Worm (Caenorhabditis elegans) whole organism, late embryonic: ENCODE data around the gene srx-130.

Source experiments
- C08G9.2 ChIP-seq: sonication (generic microtip); optimal IDR thresholded peaks from 2 replicates; lab custom pipeline; 2016; ENCODE audit warnings: mild to moderate bottlenecking, missing genetic modification characterization, moderate library complexity, missing compliant biosample characterization
- F13H6.1 ChIP-seq: sonication (generic microtip); optimal IDR thresholded peaks from 2 replicates; lab custom pipeline; 2016; ENCODE audit warnings: missing genetic modification characterization, missing compliant biosample characterization
- K02D7.2 ChIP-seq: sonication (generic microtip); optimal IDR thresholded peaks from 2 replicates; lab custom pipeline; 2017; ENCODE audit warnings: mild to moderate bottlenecking, missing genetic modification characterization, missing compliant biosample characterization
- K09A11.1 ChIP-seq: sonication (generic microtip); optimal IDR thresholded peaks from 2 replicates; lab custom pipeline; 2017; ENCODE audit warnings: antibody characterized with exemption, mild to moderate bottlenecking, missing genetic modification characterization, missing compliant biosample characterization; ENCODE audit not compliant: insufficient read depth
- Y22D7AL.16 ChIP-seq: sonication (generic microtip); optimal IDR thresholded peaks from 2 replicates; lab custom pipeline; 2016; ENCODE audit warnings: missing genetic modification characterization, missing compliant biosample characterization
- ahr-1 ChIP-seq: sonication (generic microtip); optimal IDR thresholded peaks from 2 replicates; lab custom pipeline; 2016; ENCODE audit warnings: missing genetic modification characterization, missing compliant biosample characterization
- ceh-2 ChIP-seq: sonication (generic microtip); optimal IDR thresholded peaks from 2 replicates; lab custom pipeline; 2016; ENCODE audit warnings: missing genotype, missing genetic modification characterization, missing compliant biosample characterization
- ceh-22 ChIP-seq: sonication (generic microtip); optimal IDR thresholded peaks from 2 replicates; lab custom pipeline; 2017; ENCODE audit warnings: missing biosample characterization, missing genetic modification characterization
- ceh-30 ChIP-seq: fragments of 150-350 bp; optimal IDR thresholded peaks from 2 replicates; lab custom pipeline; 2014; ENCODE audit warnings: missing biosample characterization, missing genetic modification characterization
- ceh-34 ChIP-seq: sonication (generic microtip); optimal IDR thresholded peaks from 2 replicates; lab custom pipeline; 2016; ENCODE audit warnings: mild to moderate bottlenecking, missing genetic modification characterization, missing compliant biosample characterization
- ceh-9 ChIP-seq: sonication (generic microtip); optimal IDR thresholded peaks from 2 replicates; lab custom pipeline; 2016; ENCODE audit warnings: mild to moderate bottlenecking, missing genetic modification characterization, inconsistent platforms, missing compliant biosample characterization
- che-1 ChIP-seq: sonication (generic microtip); optimal IDR thresholded peaks from 2 replicates; lab custom pipeline; 2016; ENCODE audit warnings: mild to moderate bottlenecking, missing genetic modification characterization, missing compliant biosample characterization
- dve-1 ChIP-seq: sonication (generic microtip); optimal IDR thresholded peaks from 2 replicates; lab custom pipeline; 2017; ENCODE audit warnings: antibody characterized with exemption, mild to moderate bottlenecking, missing genetic modification characterization, missing compliant biosample characterization
- elt-2 ChIP-seq: sonication (generic microtip); optimal IDR thresholded peaks from 2 replicates; lab custom pipeline; 2016; ENCODE audit warnings: missing genetic modification reagents, missing genetic modification characterization, missing compliant biosample characterization
- elt-4 ChIP-seq: sonication (generic microtip); optimal IDR thresholded peaks from 2 replicates; lab custom pipeline; 2016; ENCODE audit warnings: missing genetic modification characterization, missing compliant biosample characterization
- fax-1 ChIP-seq: sonication (generic microtip); optimal IDR thresholded peaks from 2 replicates; lab custom pipeline; 2016; ENCODE audit warnings: missing genotype, missing genetic modification characterization, missing compliant biosample characterization
- fkh-10 ChIP-seq: fragments of 150-350 bp; optimal IDR thresholded peaks from 2 replicates; lab custom pipeline; 2014; ENCODE audit warnings: missing biosample characterization, missing genetic modification reagents, missing genetic modification characterization
- fkh-6 ChIP-seq: sonication (generic microtip); optimal IDR thresholded peaks from 2 replicates; lab custom pipeline; 2016; ENCODE audit warnings: missing genetic modification characterization, missing compliant biosample characterization
- gmeb-2 ChIP-seq: sonication (generic microtip); optimal IDR thresholded peaks from 2 replicates; lab custom pipeline; 2016; ENCODE audit warnings: missing genetic modification characterization, inconsistent platforms, missing compliant biosample characterization
- hlh-30 ChIP-seq: sonication (generic microtip); optimal IDR thresholded peaks from 2 replicates; lab custom pipeline; 2017; ENCODE audit warnings: antibody characterized with exemption, missing genetic modification characterization, missing compliant biosample characterization; ENCODE audit not compliant: insufficient read depth
- hlh-8 ChIP-seq: sonication (generic microtip); optimal IDR thresholded peaks from 2 replicates; lab custom pipeline; 2016; ENCODE audit warnings: missing genotype, missing genetic modification characterization, missing compliant biosample characterization
- lim-6 ChIP-seq: sonication (generic microtip); optimal IDR thresholded peaks from 2 replicates; lab custom pipeline; 2016; ENCODE audit warnings: missing genetic modification characterization, missing compliant biosample characterization
- nfya-1 ChIP-seq: sonication (generic microtip); optimal IDR thresholded peaks from 2 replicates; lab custom pipeline; 2017; ENCODE audit warnings: missing genetic modification characterization, mild to moderate bottlenecking, missing compliant biosample characterization, antibody characterized with exemption, moderate library complexity
- nhr-11 ChIP-seq: fragments of 150-350 bp; optimal IDR thresholded peaks from 2 replicates; lab custom pipeline; 2014; ENCODE audit warnings: missing biosample characterization, missing genetic modification characterization
- nhr-232 ChIP-seq: sonication (generic microtip); optimal IDR thresholded peaks from 2 replicates; lab custom pipeline; 2016; ENCODE audit warnings: missing genetic modification characterization, missing compliant biosample characterization
- npax-4 ChIP-seq: sonication (generic microtip); optimal IDR thresholded peaks from 2 replicates; lab custom pipeline; 2016; ENCODE audit warnings: missing genetic modification characterization, missing compliant biosample characterization
- pha-2 ChIP-seq: sonication (generic microtip); optimal IDR thresholded peaks from 2 replicates; lab custom pipeline; 2017; ENCODE audit warnings: mild to moderate bottlenecking, missing genetic modification characterization, missing compliant biosample characterization
- pqm-1 ChIP-seq: sonication (generic microtip); optimal IDR thresholded peaks from 2 replicates; lab custom pipeline; 2016; ENCODE audit warnings: missing genetic modification characterization, missing compliant biosample characterization
- pros-1 ChIP-seq: fragments of 150-350 bp; optimal IDR thresholded peaks from 2 replicates; lab custom pipeline; 2014; ENCODE audit warnings: missing biosample characterization, missing genetic modification reagents, missing genetic modification characterization
- sox-2 ChIP-seq: fragments of 200-800 bp; sonication (Bioruptor generic); IDR thresholded peaks from 2 replicates; pipeline ENCODE4 v1.3.6; 2022; ENCODE audit warnings: missing genetic modification reagents, missing genetic modification characterization, missing compliant biosample characterization
- ttx-3 ChIP-seq: sonication (generic microtip); optimal IDR thresholded peaks from 2 replicates; lab custom pipeline; 2016; ENCODE audit warnings: missing genetic modification reagents, missing genetic modification characterization, missing compliant biosample characterization
- unc-3 ChIP-seq, 2 experiments: fragments of 200-800 bp in 1 of 2; sonication (Bioruptor generic) in 1 of 2; sonication (generic microtip) in 1 of 2; conservative IDR thresholded peaks in 1 of 2; optimal IDR thresholded peaks in 1 of 2; 2 replicates each; pipeline versions ENCODE4 v1.3.6 to Lab custom; 2016 to 2022; ENCODE audit warnings: missing compliant biosample characterization in 2 of 2, missing genetic modification characterization in 2 of 2, missing genetic modification reagents in 1 of 2
- unc-55 ChIP-seq: sonication (generic microtip); optimal IDR thresholded peaks from 2 replicates; lab custom pipeline; 2017; ENCODE audit warnings: missing biosample characterization, missing genetic modification reagents, missing genetic modification characterization
- unc-86 ChIP-seq: sonication (generic microtip); optimal IDR thresholded peaks from 2 replicates; lab custom pipeline; 2016; ENCODE audit warnings: missing genetic modification characterization, missing compliant biosample characterization
- zip-5 ChIP-seq: sonication (generic microtip); optimal IDR thresholded peaks from 2 replicates; lab custom pipeline; 2016; ENCODE audit warnings: missing genetic modification characterization, missing compliant biosample characterization

srx-130 gene

ce11 chrV:13822752-13823151 lies 20.5 kb upstream of the srx-130 start, which contains the start of gene hpo-31:
hpo-31 (plus strand) TSS chrV:13823052.
- TF ChIP-seq ceh-22 (tag; lab: Kevin White, UChicago) = no peak
- no peak for TF ChIP-seq pros-1 (tag; lab: Kevin White, UChicago)
- TF ChIP-seq che-1 (tag; lab: Kevin White, UChicago) = no peak
- no peak for TF ChIP-seq K02D7.2 (tag; lab: Kevin White, UChicago)
- no peak for TF ChIP-seq ceh-34 (tag; lab: Kevin White, UChicago)
- no peak for TF ChIP-seq dve-1 (tag; lab: Kevin White, UChicago)
- TF ChIP-seq nhr-11 (tag; lab: Kevin White, UChicago) = no peak
- no peak for TF ChIP-seq nhr-232 (tag; lab: Kevin White, UChicago)
- TF ChIP-seq zip-5 (tag; lab: Kevin White, UChicago) = no peak
- TF ChIP-seq ceh-9 (tag; lab: Kevin White, UChicago) = no peak
- no peak for TF ChIP-seq pha-2

- TF ChIP-seq unc-55 (GFP tag; lab: Kevin White, UChicago) (peak; percentile 14), hlh-8 (no peak)
These were observed 15.3 kb upstream of the srx-130 start, which contains the start of gene nrf-5 for ce11 chrV:13827920-13828319. nrf-5 (plus strand) TSS chrV:13828267.

ce11 chrV:13830813-13831212 lies 12.4 kb upstream of the srx-130 start, which contains the start of gene str-165:
str-165 (plus strand) TSS chrV:13831113.
- TF ChIP-seq K09A11.1 (tag; lab: Kevin White, UChicago) (no peak), npax-4 (no peak), F13H6.1 (no peak), elt-2 (tag; lab: Kevin White, UChicago) (no peak), unc-55 (GFP tag; lab: Kevin White, UChicago) (no peak), sox-2 (GFP tag; lab: Robert Waterston, UW) (no peak), fax-1 (no peak), hlh-30 (tag; lab: Kevin White, UChicago) (no peak), fkh-6 (tag; lab: Kevin White, UChicago) (no peak), unc-86 (no peak), ahr-1 (tag; lab: Kevin White, UChicago) (no peak), gmeb-2 (no peak), pqm-1 (tag; lab: Kevin White, UChicago) (no peak), ttx-3 (tag; lab: Kevin White, UChicago) (no peak)

ce11 chrV:13833951-13834350 lies 9.3 kb upstream of the srx-130 start, which contains the start of gene srx-129:
srx-129 (plus strand) TSS chrV:13834251.
- TF ChIP-seq unc-3 (GFP tag; conservative IDR thresholded peaks at IDR 0.05; lab: Robert Waterston, UW) (no peak), unc-3 (tag; optimal IDR thresholded peaks at IDR 0.05; lab: Kevin White, UChicago) (no peak), ceh-30 (tag; lab: Kevin White, UChicago) (no peak), nfya-1 (tag; lab: Kevin White, UChicago) (no peak), lim-6 (no peak), che-1 (tag; lab: Kevin White, UChicago) (no peak)

- TF ChIP-seq unc-55 (GFP tag; lab: Kevin White, UChicago) (no peak), elt-4 (tag; lab: Kevin White, UChicago) (no peak)
These were observed 6.1 kb upstream of the srx-130 start, which contains the start of gene srx-128 for ce11 chrV:13837173-13837572. srx-128 (plus strand) TSS chrV:13837473.

ce11 chrV:13839433-13839832 lies 3.8 kb upstream of the srx-130 start, which contains the start of gene F55B12.10:
F55B12.10 (plus strand) TSS chrV:13839733.
- TF ChIP-seq dve-1 (tag; lab: Kevin White, UChicago) (no peak), fkh-10 (GFP tag; lab: Kevin White, UChicago) (no peak), pha-2 (no peak), Y22D7AL.16 (tag; lab: Kevin White, UChicago) (no peak), pros-1 (tag; lab: Kevin White, UChicago) (no peak), F13H6.1 (no peak), C08G9.2 (tag; lab: Kevin White, UChicago) (no peak), ceh-2 (tag; lab: Kevin White, UChicago) (no peak)
- TF ChIP-seq, all 69 proteins: peak for 0
